Worm (Caenorhabditis elegans) whole organism, young adult: Measurements from ENCODE around the gene pks-1.

Source experiments
- B0261.1 ChIP-seq: sonication (generic microtip); optimal IDR thresholded peaks from 2 replicates; lab custom pipeline; 2016; ENCODE audit warnings: mild to moderate bottlenecking, missing genetic modification characterization, moderate library complexity, missing compliant biosample characterization
- C06A6.2 ChIP-seq: fragments of 200-800 bp; sonication (Bioruptor generic); conservative IDR thresholded peaks from 2 replicates; pipeline ENCODE4 v1.3.6; 2022; ENCODE audit warnings: missing genetic modification characterization, missing compliant biosample characterization
- F23B12.7 ChIP-seq: sonication (generic microtip); optimal IDR thresholded peaks from 2 replicates; lab custom pipeline; 2017; ENCODE audit warnings: missing genetic modification characterization, mild to moderate bottlenecking, missing compliant biosample characterization, antibody characterized with exemption, moderate library complexity; ENCODE audit not compliant: insufficient read depth
- F33H1.4 ChIP-seq: fragments of 200-800 bp; sonication (Bioruptor generic); IDR thresholded peaks from 2 replicates; pipeline ENCODE4 v1.3.6; 2022; ENCODE audit warnings: missing genetic modification reagents, missing genetic modification characterization, missing compliant biosample characterization
- F49E8.2 ChIP-seq: sonication (generic microtip); optimal IDR thresholded peaks from 3 replicates; lab custom pipeline; 2017; ENCODE audit warnings: missing genetic modification characterization, mild to moderate bottlenecking, missing compliant biosample characterization, antibody characterized with exemption, moderate library complexity; ENCODE audit not compliant: insufficient read depth
- F55B11.4 ChIP-seq: sonication (generic microtip); optimal IDR thresholded peaks from 2 replicates; lab custom pipeline; 2016; ENCODE audit warnings: missing compliant biosample characterization, missing genetic modification characterization, borderline replicate concordance; ENCODE audit not compliant: insufficient read depth
- F57C9.4 ChIP-seq: sonication (generic microtip); optimal IDR thresholded peaks from 2 replicates; lab custom pipeline; 2017; ENCODE audit warnings: mild to moderate bottlenecking, missing genetic modification characterization, missing compliant biosample characterization
- K12H6.12 ChIP-seq: fragments of 200-800 bp; sonication (Bioruptor generic); optimal IDR thresholded peaks from 2 replicates; lab custom pipeline; 2018; ENCODE audit warnings: mild to moderate bottlenecking, missing genetic modification characterization, missing compliant biosample characterization
- T07F8.4 ChIP-seq: sonication (generic microtip); optimal IDR thresholded peaks from 2 replicates; lab custom pipeline; 2016; ENCODE audit warnings: mild to moderate bottlenecking, missing genetic modification characterization, moderate library complexity, missing compliant biosample characterization
- aptf-3 ChIP-seq: fragments of 200-800 bp; sonication (Bioruptor generic); IDR thresholded peaks from 2 replicates; pipeline ENCODE4 v1.3.6; 2022; ENCODE audit warnings: missing genetic modification characterization, missing compliant biosample characterization
- athp-1 ChIP-seq: sonication (generic microtip); optimal IDR thresholded peaks from 2 replicates; lab custom pipeline; 2017; ENCODE audit warnings: mild to moderate bottlenecking, missing genetic modification characterization, missing compliant biosample characterization
- attf-5 ChIP-seq: fragments of 200-800 bp; sonication (Bioruptor generic); optimal IDR thresholded peaks from 2 replicates; lab custom pipeline; 2018; ENCODE audit warnings: mild to moderate bottlenecking, missing genetic modification characterization, missing compliant biosample characterization
- cebp-2 ChIP-seq: fragments of 200-800 bp; sonication (Bioruptor generic); IDR thresholded peaks from 2 replicates; pipeline ENCODE4 v1.3.6; 2022; ENCODE audit warnings: missing genetic modification characterization, missing compliant biosample characterization
- ceh-100 ChIP-seq: fragments of 200-800 bp; sonication (Bioruptor generic); IDR thresholded peaks from 2 replicates; pipeline ENCODE4 v1.3.6; 2022; ENCODE audit warnings: missing genetic modification reagents, missing genetic modification characterization, missing compliant biosample characterization
- ceh-27 ChIP-seq: fragments of 200-800 bp; sonication (Bioruptor generic); optimal IDR thresholded peaks from 2 replicates; lab custom pipeline; 2018; ENCODE audit warnings: mild to moderate bottlenecking, missing genetic modification characterization, moderate library complexity, missing compliant biosample characterization
- ceh-58 ChIP-seq: fragments of 200-800 bp; sonication (Bioruptor generic); IDR thresholded peaks from 2 replicates; pipeline ENCODE4 v1.3.6; 2022; ENCODE audit warnings: missing genetic modification characterization, missing compliant biosample characterization
- dpl-1 ChIP-seq: fragments of 150-350 bp; optimal IDR thresholded peaks from 2 replicates; lab custom pipeline; 2014; ENCODE audit warnings: missing biosample characterization, missing genetic modification reagents, missing genetic modification characterization
- egl-44 ChIP-seq: fragments of 200-800 bp; sonication (Bioruptor generic); IDR thresholded peaks from 2 replicates; pipeline ENCODE4 v1.3.6; 2022; ENCODE audit warnings: missing genetic modification reagents, missing genetic modification characterization, missing compliant biosample characterization
- him-1 ChIP-seq: sonication (generic microtip); optimal IDR thresholded peaks from 2 replicates; lab custom pipeline; 2016; ENCODE audit warnings: missing genotype, missing genetic modification reagents, missing genetic modification characterization, missing compliant biosample characterization
- hmg-20 ChIP-seq: fragments of 200-800 bp; sonication (Bioruptor generic); IDR thresholded peaks from 2 replicates; pipeline ENCODE4 v1.3.6; 2022; ENCODE audit warnings: missing genetic modification reagents, missing genetic modification characterization, missing compliant biosample characterization
- hsf-1 ChIP-seq: fragments of 200-800 bp; sonication (Bioruptor generic); IDR thresholded peaks from 2 replicates; pipeline ENCODE4 v1.3.6; 2022; ENCODE audit warnings: missing genetic modification reagents, missing genetic modification characterization, missing compliant biosample characterization
- let-607 ChIP-seq, 2 experiments: fragments of 200-800 bp in 1 of 2; sonication (Bioruptor generic) in 1 of 2; sonication (generic microtip) in 1 of 2; optimal IDR thresholded peaks; 2 replicates each; lab custom pipeline; 2016 to 2018; ENCODE audit warnings: mild to moderate bottlenecking in 2 of 2, missing compliant biosample characterization in 2 of 2, missing genetic modification characterization in 2 of 2, moderate library complexity in 2 of 2, missing genotype in 1 of 2
- lin-54 ChIP-seq: fragments of 200-800 bp; sonication (Bioruptor generic); optimal IDR thresholded peaks from 2 replicates; lab custom pipeline; 2018; ENCODE audit warnings: mild to moderate bottlenecking, missing genetic modification characterization, missing compliant biosample characterization
- madf-3 ChIP-seq: fragments of 200-800 bp; sonication (Bioruptor generic); IDR thresholded peaks from 2 replicates; pipeline ENCODE4 v1.3.6; 2022; ENCODE audit warnings: missing genetic modification reagents, missing genetic modification characterization, missing compliant biosample characterization
- mcd-1 ChIP-seq: fragments of 200-800 bp; sonication (Bioruptor generic); IDR thresholded peaks from 2 replicates; pipeline ENCODE4 v1.3.6; 2022; ENCODE audit warnings: missing genetic modification reagents, missing genetic modification characterization, missing compliant biosample characterization
- mxl-1 ChIP-seq: sonication (generic microtip); optimal IDR thresholded peaks from 2 replicates; lab custom pipeline; 2016; ENCODE audit warnings: missing genetic modification characterization, missing compliant biosample characterization
- nhr-27 ChIP-seq: fragments of 200-800 bp; sonication (Bioruptor generic); optimal IDR thresholded peaks from 2 replicates; lab custom pipeline; 2018; ENCODE audit warnings: mild to moderate bottlenecking, missing genetic modification characterization, moderate library complexity, missing compliant biosample characterization
- nhr-90 ChIP-seq: sonication (generic microtip); optimal IDR thresholded peaks from 2 replicates; lab custom pipeline; 2016; ENCODE audit warnings: missing genotype, mild to moderate bottlenecking, missing genetic modification characterization, missing compliant biosample characterization
- pbrm-1 ChIP-seq: fragments of 200-800 bp; sonication (Bioruptor generic); IDR thresholded peaks from 2 replicates; pipeline ENCODE4 v1.3.6; 2022; ENCODE audit warnings: missing genetic modification reagents, missing genetic modification characterization, missing compliant biosample characterization
- rcor-1 ChIP-seq: fragments of 200-800 bp; sonication (Bioruptor generic); IDR thresholded peaks from 2 replicates; pipeline ENCODE4 v1.3.6; 2022; ENCODE audit warnings: missing genetic modification reagents, missing genetic modification characterization, missing compliant biosample characterization
- rec-8 ChIP-seq, 2 experiments: sonication (generic microtip); optimal IDR thresholded peaks; 2 replicates each; lab custom pipeline; 2016; ENCODE audit warnings: mild to moderate bottlenecking in 2 of 2, missing genetic modification characterization in 2 of 2, missing genetic modification reagents in 2 of 2, missing genotype in 2 of 2, missing biosample characterization in 1 of 2, missing compliant biosample characterization in 1 of 2, moderate library complexity in 1 of 2
- snpc-1.1 ChIP-seq: sonication (generic microtip); optimal IDR thresholded peaks from 2 replicates; lab custom pipeline; 2017; ENCODE audit warnings: missing genetic modification characterization, mild to moderate bottlenecking, missing compliant biosample characterization, antibody characterized with exemption, moderate library complexity, missing genotype, missing genetic modification reagents; ENCODE audit not compliant: insufficient read depth
- snpc-3.4 ChIP-seq: sonication (generic microtip); optimal IDR thresholded peaks from 2 replicates; lab custom pipeline; 2017; ENCODE audit warnings: missing genetic modification characterization, mild to moderate bottlenecking, missing compliant biosample characterization, antibody characterized with exemption, moderate library complexity, missing genotype, missing genetic modification reagents
- snpc-4 ChIP-seq, 5 experiments: fragments of 150-350 bp in 1 of 5; sonication (generic microtip) in 4 of 5; optimal IDR thresholded peaks; 2 replicates each; lab custom pipeline; 2014 to 2018; ENCODE audit warnings: missing genetic modification characterization in 5 of 5, missing biosample characterization in 3 of 5, antibody characterized with exemption in 2 of 5, mild to moderate bottlenecking in 2 of 5, missing compliant biosample characterization in 2 of 5, missing genotype in 2 of 5, moderate library complexity in 2 of 5, missing genetic modification reagents in 1 of 5
- tbp1 ChIP-seq: fragments of 200-800 bp; sonication (Bioruptor generic); optimal IDR thresholded peaks from 2 replicates; lab custom pipeline; 2018; ENCODE audit warnings: mild to moderate bottlenecking, missing genetic modification characterization, missing compliant biosample characterization
- unc-62 ChIP-seq: fragments of 150-350 bp; optimal IDR thresholded peaks from 2 replicates; lab custom pipeline; 2014; ENCODE audit warnings: missing biosample characterization, missing genetic modification reagents, missing genetic modification characterization
- ztf-25 ChIP-seq: fragments of 200-800 bp; sonication (Bioruptor generic); IDR thresholded peaks from 2 replicates; pipeline ENCODE4 v1.3.6; 2022; ENCODE audit warnings: missing genetic modification reagents, missing genetic modification characterization, missing compliant biosample characterization
- ztf-28 ChIP-seq: fragments of 200-800 bp; sonication (Bioruptor generic); IDR thresholded peaks from 2 replicates; pipeline ENCODE4 v1.3.6; 2022; ENCODE audit warnings: missing genetic modification reagents, missing genetic modification characterization, missing compliant biosample characterization
- ztf-3 ChIP-seq: fragments of 200-800 bp; sonication (Bioruptor generic); optimal IDR thresholded peaks from 2 replicates; lab custom pipeline; 2018; ENCODE audit warnings: mild to moderate bottlenecking, missing genetic modification characterization, missing compliant biosample characterization

The pks-1 gene

ce11 chrX:5444863-5445262 lies 31.3 kb downstream of the pks-1 start, which contains the start of gene itm-2 (continued):
- TF ChIP-seq hmg-20 (GFP tag; lab: Robert Waterston, UW), result no peak

ce11 chrX:5447381-5447780 lies 33.8 kb downstream of the pks-1 start:
- TF ChIP-seq ztf-28 (GFP tag; lab: Robert Waterston, UW) (no peak), lin-54 (GFP tag; lab: Kevin White, UChicago) (no peak), F33H1.4 (GFP tag; lab: Robert Waterston, UW) (no peak), ceh-27 (no peak), B0261.1 (tag; lab: Kevin White, UChicago) (no peak), nhr-27 (tag; lab: Kevin White, UChicago) (no peak), let-607 (tag; optimal IDR thresholded peaks at IDR 0.05; lab: Kevin White, UChicago) (no peak), tbp1 (GFP tag; lab: Kevin White, UChicago) (no peak), ceh-100 (GFP tag; lab: Robert Waterston, UW) (no peak), ztf-25 (GFP tag; lab: Robert Waterston, UW) (no peak), C06A6.2 (GFP tag; lab: Robert Waterston, UW) (no peak), nhr-90 (no peak), snpc-3.4 (tag; lab: Kevin White, UChicago) (no peak), K12H6.12 (tag; lab: Kevin White, UChicago) (no peak), rcor-1 (GFP tag; lab: Robert Waterston, UW) (no peak), cebp-2 (GFP tag; lab: Robert Waterston, UW) (no peak), snpc-1.1 (tag; lab: Kevin White, UChicago) (no peak)

DNA sequence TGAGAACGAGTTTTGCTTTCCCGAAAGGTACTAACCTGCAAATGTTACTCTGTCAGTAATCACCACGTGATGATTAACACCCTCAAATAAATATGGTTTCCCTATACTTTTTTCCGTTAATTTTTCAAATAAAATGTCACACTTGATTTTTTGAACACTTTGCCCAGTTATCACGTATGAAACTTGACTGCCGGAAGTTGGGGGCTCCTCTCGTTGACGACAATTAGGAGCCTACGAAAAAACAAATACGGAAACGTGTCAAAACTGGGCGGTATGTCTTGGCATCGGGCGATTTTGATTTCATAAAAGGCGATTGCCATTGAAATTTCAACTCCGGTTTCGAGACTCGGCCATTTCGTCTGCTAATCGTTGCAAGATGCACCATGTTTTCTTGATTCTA lies 34.3 kb downstream of the pks-1 start, which contains the start of gene C25F6.8:
C25F6.8 (plus strand) TSS at position 301 of the 400 bp plus-strand sequence.
- TF ChIP-seq F57C9.4, result no peak
- no peak for TF ChIP-seq attf-5
- TF ChIP-seq let-607 (tag; optimal IDR thresholded peaks at IDR 0.05; lab: Kevin White, UChicago), result no peak
- no peak for TF ChIP-seq ceh-58 (GFP tag; lab: Robert Waterston, UW)
- TF ChIP-seq madf-3 (GFP tag; lab: Robert Waterston, UW), result no peak

DNA sequence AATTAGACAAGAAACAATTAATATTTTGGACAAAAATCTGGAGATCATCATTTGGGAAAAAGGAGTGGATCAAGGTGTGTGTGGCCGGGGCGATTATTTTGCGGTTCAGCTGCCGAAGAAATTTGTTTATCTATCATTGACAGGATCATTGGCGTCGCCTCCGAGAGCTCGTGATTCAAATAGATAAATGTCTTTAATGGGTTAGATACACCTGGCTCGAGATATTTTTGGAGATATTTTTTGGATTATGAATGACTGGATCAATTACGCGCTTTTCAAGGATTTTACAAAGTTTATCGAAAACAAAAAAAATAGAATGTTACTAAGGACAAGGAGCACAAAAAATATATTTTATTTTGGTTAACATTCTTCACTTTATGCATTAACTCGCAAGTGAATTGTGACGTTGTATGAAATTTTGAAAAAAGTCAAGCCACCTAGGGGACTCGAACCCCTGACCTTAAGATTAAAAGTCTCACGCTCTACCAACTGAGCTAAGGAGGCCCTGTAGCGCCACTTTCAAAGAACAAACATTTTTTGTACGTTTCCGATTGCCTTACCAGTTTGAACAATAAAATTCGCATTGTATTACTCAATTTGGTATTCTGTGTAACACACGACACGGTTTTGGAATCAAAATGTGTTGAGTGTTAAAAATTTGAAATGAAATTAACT lies 37.3 kb downstream of the pks-1 start, which contains the start of gene C25F6.6:
C25F6.6 (minus strand) TSS at position 51 of the 675 bp plus-strand sequence.
- TF ChIP-seq dpl-1 (GFP tag; lab: Kevin White, UChicago), result no peak
- no peak for TF ChIP-seq F49E8.2 (tag; lab: Kevin White, UChicago)
- no peak for TF ChIP-seq ztf-3 (GFP tag; lab: Kevin White, UChicago)
- TF ChIP-seq F23B12.7, result peak; percentile 64
- no peak for TF ChIP-seq cebp-2 (GFP tag; lab: Robert Waterston, UW)
- peak; percentile 83 for TF ChIP-seq pbrm-1 (GFP tag; lab: Robert Waterston, UW)
- peak; percentile 76 for TF ChIP-seq mxl-1 (tag; lab: Kevin White, UChicago)
- TF ChIP-seq rec-8 (tag; optimal IDR thresholded peaks at IDR 0.05; lab: Kevin White, UChicago), result peak in 1 of 2 experiments; percentile 59
- TF ChIP-seq F55B11.4 (tag; lab: Kevin White, UChicago), result no peak
- TF ChIP-seq rcor-1 (GFP tag; lab: Robert Waterston, UW), result peak; percentile 71; the same call in 1 of the 2 replicates
- no peak for TF ChIP-seq ceh-27
- peak; percentile 28 for TF ChIP-seq attf-5
- peak; percentile 90 for TF ChIP-seq him-1 (tag; lab: Kevin White, UChicago)
- TF ChIP-seq snpc-4 (GFP tag; optimal IDR thresholded peaks at IDR 0.05; lab: Kevin White, UChicago), result peak; percentile 66
- TF ChIP-seq snpc-4 (tag; optimal IDR thresholded peaks at IDR 0.05; lab: Kevin White, UChicago), result peak in 3 of 4 experiments; percentile 9 to 78 (median 17)
- TF ChIP-seq nhr-90, result peak; percentile 46
- no peak for TF ChIP-seq hsf-1 (GFP tag; lab: Robert Waterston, UW)
- no peak for TF ChIP-seq aptf-3 (GFP tag; lab: Robert Waterston, UW)
- TF ChIP-seq egl-44 (GFP tag; lab: Robert Waterston, UW), result peak; percentile 57; the same call in 1 of the 2 replicates
- TF ChIP-seq athp-1 (tag; lab: Kevin White, UChicago), result no peak
- TF ChIP-seq ztf-25 (GFP tag; lab: Robert Waterston, UW), result 0 out of 2 replicates have a peak, but pooled peaks have one; percentile 7
- no peak for TF ChIP-seq K12H6.12 (tag; lab: Kevin White, UChicago)
- peak; percentile 8 for TF ChIP-seq T07F8.4
- 0 out of 2 replicates have a peak, but pooled peaks have one; percentile 7 for TF ChIP-seq mcd-1 (GFP tag; lab: Robert Waterston, UW)
- TF ChIP-seq unc-62 (GFP tag; lab: Kevin White, UChicago), result no peak
